Worm (Caenorhabditis elegans) whole organism, L1 larva: ENCODE data around the gene F57C2.4.

Source experiments
- mdl-1 ChIP-seq, 2 experiments: fragments of 150-350 bp; optimal IDR thresholded peaks; 2 replicates each; lab custom pipeline; 2014 to 2017; ENCODE audit warnings: missing biosample characterization in 2 of 2, missing genetic modification characterization in 2 of 2, inconsistent platforms in 1 of 2
- nhr-84 ChIP-seq: sonication (generic microtip); optimal IDR thresholded peaks from 2 replicates; lab custom pipeline; 2017; ENCODE audit warnings: missing biosample characterization, missing genetic modification characterization
- unc-62 ChIP-seq: fragments of 150-350 bp; optimal IDR thresholded peaks from 2 replicates; lab custom pipeline; 2014; ENCODE audit warnings: missing biosample characterization, missing genetic modification reagents, missing genetic modification characterization

DNA sequence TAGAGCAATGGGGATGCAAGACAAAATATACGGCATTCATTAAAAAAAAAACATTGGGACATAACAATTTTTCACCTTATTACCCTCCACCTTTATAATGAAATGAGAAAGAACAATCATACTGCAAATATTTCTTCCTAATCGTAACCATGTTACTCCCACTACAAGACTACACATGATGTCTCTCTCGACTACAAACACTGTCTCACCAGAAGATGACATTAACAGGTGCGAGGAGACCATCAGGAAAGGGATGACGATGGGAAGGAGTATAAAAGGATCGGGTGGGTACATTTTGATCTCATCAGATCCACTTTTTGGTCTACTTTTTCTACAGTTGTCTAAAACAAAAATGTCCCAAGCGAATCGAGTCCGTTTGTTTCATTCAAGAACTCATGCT, 27.3 kb upstream of the F57C2.4 start, which contains the start of gene dhs-8:
- TF ChIP-seq mdl-1 (tag; optimal IDR thresholded peaks at IDR 0.05; lab: Kevin White, UChicago), result no peak
- no peak for TF ChIP-seq nhr-84 (tag; lab: Kevin White, UChicago)
- TF ChIP-seq unc-62 (GFP tag; lab: Kevin White, UChicago), result no peak
